Worm (Caenorhabditis elegans): ENCODE results near the gene Y43F8C.13.

DNA sequence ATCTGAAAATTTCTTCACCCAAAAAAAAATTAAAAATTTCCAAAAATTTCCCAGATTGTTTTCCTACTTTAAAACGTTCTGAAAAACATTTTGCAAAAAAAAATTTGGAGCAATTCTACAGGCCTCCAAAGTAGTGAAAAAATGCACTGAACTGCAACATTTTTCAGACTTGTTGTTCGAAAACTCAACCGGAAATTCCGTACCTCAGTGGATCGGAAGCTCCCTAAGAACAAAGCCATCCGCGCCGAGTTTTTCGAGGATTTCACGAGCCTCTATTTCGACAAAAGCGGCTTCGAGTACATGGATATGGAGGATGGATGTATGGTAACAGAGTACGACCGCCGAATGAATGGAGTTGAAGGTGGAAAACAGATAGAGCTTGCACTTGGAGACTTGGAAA, 40.9 kb upstream of the Y43F8C.13 start, which contains the start of gene fbxa-131:
- TF ChIP-seq fkh-10 (GFP tag; optimal IDR thresholded peaks at IDR 0.05) = no peak
- no peak for TF ChIP-seq pha-4 (tag; optimal IDR thresholded peaks at IDR 0.05)
- TF ChIP-seq nhr-11 (tag; optimal IDR thresholded peaks at IDR 0.05) = no peak
- no peak for TF ChIP-seq skn-1 (tag; optimal IDR thresholded peaks at IDR 0.05)

Measured in whole organism, L3 larva.